Worm (Caenorhabditis elegans) whole organism, young adult: Measurements from ENCODE around the gene C35A5.3.

Experiments used
- B0035.1 ChIP-seq: sonication (generic microtip); optimal IDR thresholded peaks from 2 replicates; lab custom pipeline; 2016; ENCODE audit warnings: missing genetic modification characterization, mild to moderate bottlenecking, missing compliant biosample characterization, missing genotype, missing genetic modification reagents
- D2030.7 ChIP-seq: fragments of 200-800 bp; sonication (Bioruptor generic); IDR thresholded peaks from 2 replicates; pipeline ENCODE4 v1.3.6; 2022; ENCODE audit warnings: missing genetic modification reagents, missing genetic modification characterization, missing compliant biosample characterization
- F10E7.11 ChIP-seq: sonication (generic microtip); optimal IDR thresholded peaks from 2 replicates; lab custom pipeline; 2017; ENCODE audit warnings: mild to moderate bottlenecking, missing genetic modification characterization, moderate library complexity, missing compliant biosample characterization
- T26A5.8 ChIP-seq: sonication (generic microtip); optimal IDR thresholded peaks from 2 replicates; lab custom pipeline; 2016; ENCODE audit warnings: missing genetic modification characterization, missing compliant biosample characterization
- Y53F4B.3 ChIP-seq: fragments of 200-800 bp; sonication (Bioruptor generic); IDR thresholded peaks from 2 replicates; pipeline ENCODE4 v1.3.6; 2022; ENCODE audit warnings: missing genetic modification reagents, missing genetic modification characterization, missing compliant biosample characterization
- Y67H2A.10 ChIP-seq: fragments of 200-800 bp; sonication (Bioruptor generic); conservative IDR thresholded peaks from 2 replicates; pipeline ENCODE4 v1.3.6; 2022; ENCODE audit warnings: missing genetic modification reagents, missing genetic modification characterization, missing compliant biosample characterization
- akir-1 ChIP-seq: fragments of 200-800 bp; sonication (Bioruptor generic); optimal IDR thresholded peaks from 2 replicates; lab custom pipeline; 2018; ENCODE audit warnings: mild to moderate bottlenecking, missing genetic modification characterization, moderate library complexity, missing compliant biosample characterization
- ama-1 ChIP-seq, 3 experiments: fragments of 150-350 bp in 1 of 3; sonication (generic microtip) in 2 of 3; optimal IDR thresholded peaks; 2 replicates each; lab custom pipeline; 2014 to 2018; ENCODE audit warnings: missing biosample characterization in 2 of 3, missing genetic modification characterization in 2 of 3, missing genetic modification reagents in 2 of 3
- aptf-2 ChIP-seq: fragments of 200-800 bp; sonication (Bioruptor generic); conservative IDR thresholded peaks from 2 replicates; pipeline ENCODE4 v1.3.6; 2022; ENCODE audit warnings: missing genetic modification reagents, missing genetic modification characterization, missing compliant biosample characterization
- atf-7 ChIP-seq: sonication (generic microtip); optimal IDR thresholded peaks from 2 replicates; lab custom pipeline; 2017; ENCODE audit warnings: mild to moderate bottlenecking, missing genetic modification characterization, missing compliant biosample characterization
- athp-1 ChIP-seq: sonication (generic microtip); optimal IDR thresholded peaks from 2 replicates; lab custom pipeline; 2017; ENCODE audit warnings: mild to moderate bottlenecking, missing genetic modification characterization, missing compliant biosample characterization
- attf-3 ChIP-seq: fragments of 200-800 bp; sonication (Bioruptor generic); conservative IDR thresholded peaks from 2 replicates; pipeline ENCODE4 v1.3.6; 2022; ENCODE audit warnings: missing genetic modification reagents, missing genetic modification characterization, missing compliant biosample characterization
- ceh-100 ChIP-seq: fragments of 200-800 bp; sonication (Bioruptor generic); IDR thresholded peaks from 2 replicates; pipeline ENCODE4 v1.3.6; 2022; ENCODE audit warnings: missing genetic modification reagents, missing genetic modification characterization, missing compliant biosample characterization
- ceh-91 ChIP-seq: fragments of 200-800 bp; sonication (Bioruptor generic); IDR thresholded peaks from 2 replicates; pipeline ENCODE4 v1.3.6; 2022; ENCODE audit warnings: missing genetic modification reagents, missing genetic modification characterization, missing compliant biosample characterization
- chd-7 ChIP-seq: sonication (generic microtip); optimal IDR thresholded peaks from 2 replicates; lab custom pipeline; 2016; ENCODE audit warnings: mild to moderate bottlenecking, missing genetic modification characterization, moderate library complexity, missing compliant biosample characterization
- die-1 ChIP-seq: sonication (generic microtip); optimal IDR thresholded peaks from 2 replicates; lab custom pipeline; 2016; ENCODE audit warnings: missing genotype, mild to moderate bottlenecking, missing genetic modification characterization, missing compliant biosample characterization
- dpff-1 ChIP-seq: sonication (generic microtip); optimal IDR thresholded peaks from 2 replicates; lab custom pipeline; 2017; ENCODE audit warnings: mild to moderate bottlenecking, missing genetic modification characterization, missing compliant biosample characterization
- efl-1 ChIP-seq: fragments of 150-350 bp; optimal IDR thresholded peaks from 2 replicates; lab custom pipeline; 2014; ENCODE audit warnings: missing biosample characterization, missing genetic modification reagents, missing genetic modification characterization
- egl-18 ChIP-seq: fragments of 200-800 bp; sonication (Bioruptor generic); IDR thresholded peaks from 2 replicates; pipeline ENCODE4 v1.3.6; 2022; ENCODE audit warnings: missing genetic modification reagents, missing genetic modification characterization, missing compliant biosample characterization
- egrh-3 ChIP-seq: fragments of 200-800 bp; sonication (Bioruptor generic); IDR thresholded peaks from 2 replicates; pipeline ENCODE4 v1.3.6; 2022; ENCODE audit warnings: missing genetic modification reagents, missing genetic modification characterization, missing compliant biosample characterization
- ets-4 ChIP-seq: fragments of 200-800 bp; sonication (Bioruptor generic); optimal IDR thresholded peaks from 2 replicates; lab custom pipeline; 2018; ENCODE audit warnings: mild to moderate bottlenecking, missing genetic modification characterization, missing compliant biosample characterization
- hmg-20 ChIP-seq: fragments of 200-800 bp; sonication (Bioruptor generic); IDR thresholded peaks from 2 replicates; pipeline ENCODE4 v1.3.6; 2022; ENCODE audit warnings: missing genetic modification reagents, missing genetic modification characterization, missing compliant biosample characterization
- lag-1 ChIP-seq: fragments of 200-800 bp; sonication (Bioruptor generic); IDR thresholded peaks from 2 replicates; pipeline ENCODE4 v1.3.6; 2022; ENCODE audit warnings: missing genetic modification reagents, missing genetic modification characterization, missing compliant biosample characterization
- let-526 ChIP-seq: fragments of 200-800 bp; sonication (Bioruptor generic); IDR thresholded peaks from 2 replicates; pipeline ENCODE4 v1.3.6; 2022; ENCODE audit warnings: missing genetic modification reagents, missing genetic modification characterization, missing compliant biosample characterization
- lin-54 ChIP-seq: fragments of 200-800 bp; sonication (Bioruptor generic); optimal IDR thresholded peaks from 2 replicates; lab custom pipeline; 2018; ENCODE audit warnings: mild to moderate bottlenecking, missing genetic modification characterization, missing compliant biosample characterization
- lir-1 ChIP-seq: fragments of 200-800 bp; sonication (Bioruptor generic); conservative IDR thresholded peaks from 2 replicates; pipeline ENCODE4 v1.3.6; 2022; ENCODE audit warnings: missing genetic modification reagents, missing genetic modification characterization, missing compliant biosample characterization
- lsy-27 ChIP-seq: sonication (generic microtip); optimal IDR thresholded peaks from 2 replicates; lab custom pipeline; 2017; ENCODE audit warnings: missing genetic modification characterization, mild to moderate bottlenecking, missing compliant biosample characterization, antibody characterized with exemption, missing genotype, borderline replicate concordance; ENCODE audit not compliant: insufficient read depth
- madf-6 ChIP-seq: fragments of 200-800 bp; sonication (Bioruptor generic); IDR thresholded peaks from 2 replicates; pipeline ENCODE4 v1.3.6; 2022; ENCODE audit warnings: missing genetic modification reagents, missing genetic modification characterization, missing compliant biosample characterization
- madf-8 ChIP-seq: fragments of 200-800 bp; sonication (Bioruptor generic); conservative IDR thresholded peaks from 2 replicates; pipeline ENCODE4 v1.3.6; 2022; ENCODE audit warnings: missing genetic modification reagents, missing genetic modification characterization, missing compliant biosample characterization
- nhr-27 ChIP-seq: fragments of 200-800 bp; sonication (Bioruptor generic); optimal IDR thresholded peaks from 2 replicates; lab custom pipeline; 2018; ENCODE audit warnings: mild to moderate bottlenecking, missing genetic modification characterization, moderate library complexity, missing compliant biosample characterization
- nhr-80 ChIP-seq: sonication (generic microtip); optimal IDR thresholded peaks from 2 replicates; lab custom pipeline; 2016; ENCODE audit warnings: missing genetic modification characterization, missing compliant biosample characterization
- rcor-1 ChIP-seq: fragments of 200-800 bp; sonication (Bioruptor generic); IDR thresholded peaks from 2 replicates; pipeline ENCODE4 v1.3.6; 2022; ENCODE audit warnings: missing genetic modification reagents, missing genetic modification characterization, missing compliant biosample characterization
- somi-1 ChIP-seq: fragments of 200-800 bp; sonication (Bioruptor generic); optimal IDR thresholded peaks from 2 replicates; lab custom pipeline; 2018; ENCODE audit warnings: mild to moderate bottlenecking, missing genetic modification characterization, missing compliant biosample characterization
- tlf-1 ChIP-seq: fragments of 200-800 bp; sonication (Bioruptor generic); optimal IDR thresholded peaks from 2 replicates; lab custom pipeline; 2018; ENCODE audit warnings: mild to moderate bottlenecking, missing genetic modification characterization, missing compliant biosample characterization
- ztf-18 ChIP-seq: sonication (generic microtip); optimal IDR thresholded peaks from 2 replicates; lab custom pipeline; 2016; ENCODE audit warnings: missing genotype, mild to moderate bottlenecking, missing genetic modification characterization, missing compliant biosample characterization
- ztf-25 ChIP-seq: fragments of 200-800 bp; sonication (Bioruptor generic); IDR thresholded peaks from 2 replicates; pipeline ENCODE4 v1.3.6; 2022; ENCODE audit warnings: missing genetic modification reagents, missing genetic modification characterization, missing compliant biosample characterization

The C35A5.3 gene

ce11 chrV:10503011-10503410 is 1.8 kb upstream of the C35A5.3 start, which contains the start of gene C35A5.11:
TSS of gene C35A5.11 (minus strand) at chrV:10503111.
- TF ChIP-seq athp-1 (tag; lab: Kevin White, UChicago), result no peak
- no peak for TF ChIP-seq let-526
- TF ChIP-seq tlf-1 (GFP tag; lab: Kevin White, UChicago), result no peak
- no peak for TF ChIP-seq dpff-1 (tag; lab: Kevin White, UChicago)

ce11 chrV:10496733-10497132 is 4.5 kb downstream of the C35A5.3 start, which contains the start of gene C35A5.4:
TSS of gene C35A5.4 (plus strand) at chrV:10497033.
- no peak for TF ChIP-seq egl-18 (GFP tag; lab: Robert Waterston, UW)

- no peak for TF ChIP-seq Y67H2A.10 (GFP tag; lab: Robert Waterston, UW)
- peak; percentile 47 for TF ChIP-seq nhr-80 (tag; lab: Kevin White, UChicago)
- no peak for TF ChIP-seq nhr-27 (tag; lab: Kevin White, UChicago)
Measured at ce11 chrV:10493150-10493549, 8.0 kb downstream of the C35A5.3 start, which contains the start of gene ugt-33. TSS of gene ugt-33 (plus strand) at chrV:10493409.

DNA sequence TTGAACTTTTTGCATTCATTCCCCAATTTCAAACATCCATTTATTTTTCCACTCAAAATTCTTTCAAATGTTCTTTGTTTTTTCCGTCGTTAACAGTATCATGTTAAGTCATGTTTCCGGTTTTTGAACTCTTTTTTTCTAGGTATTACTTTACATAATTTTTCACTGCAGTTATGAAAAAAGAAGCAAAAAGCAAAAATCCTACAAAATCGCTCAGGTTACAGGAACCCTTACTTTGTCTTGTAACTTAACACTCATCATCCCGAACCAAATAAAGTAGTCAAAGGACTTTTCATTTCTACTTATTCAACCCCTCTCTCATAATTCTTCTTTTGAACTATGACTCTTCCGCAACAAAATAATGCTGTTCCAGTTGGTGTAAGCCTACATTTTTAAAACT is 9.8 kb downstream of the C35A5.3 start, which contains the start of gene aqp-5:
TSS of gene aqp-5 (plus strand) at position 301 of the 400 bp plus-strand sequence.
- no peak for TF ChIP-seq lsy-27 (tag; lab: Kevin White, UChicago)
- TF ChIP-seq ztf-18 (tag; lab: Kevin White, UChicago), result no peak
- no peak for TF ChIP-seq madf-6 (GFP tag; lab: Robert Waterston, UW)
- TF ChIP-seq ceh-100 (GFP tag; lab: Robert Waterston, UW), result no peak
- TF ChIP-seq F10E7.11, result no peak
- no peak for TF ChIP-seq T26A5.8
- no peak for TF ChIP-seq D2030.7 (GFP tag; lab: Robert Waterston, UW)
- no peak for TF ChIP-seq efl-1 (GFP tag; lab: Kevin White, UChicago)
- TF ChIP-seq madf-8 (GFP tag; lab: Robert Waterston, UW), result no peak
- TF ChIP-seq nhr-27 (tag; lab: Kevin White, UChicago), result no peak
- no peak for TF ChIP-seq aptf-2 (GFP tag; lab: Robert Waterston, UW)
- TF ChIP-seq egrh-3 (GFP tag; lab: Robert Waterston, UW), result no peak
- no peak for TF ChIP-seq atf-7 (tag; lab: Kevin White, UChicago)
- TF ChIP-seq, all 124 proteins: peak for 0

DNA sequence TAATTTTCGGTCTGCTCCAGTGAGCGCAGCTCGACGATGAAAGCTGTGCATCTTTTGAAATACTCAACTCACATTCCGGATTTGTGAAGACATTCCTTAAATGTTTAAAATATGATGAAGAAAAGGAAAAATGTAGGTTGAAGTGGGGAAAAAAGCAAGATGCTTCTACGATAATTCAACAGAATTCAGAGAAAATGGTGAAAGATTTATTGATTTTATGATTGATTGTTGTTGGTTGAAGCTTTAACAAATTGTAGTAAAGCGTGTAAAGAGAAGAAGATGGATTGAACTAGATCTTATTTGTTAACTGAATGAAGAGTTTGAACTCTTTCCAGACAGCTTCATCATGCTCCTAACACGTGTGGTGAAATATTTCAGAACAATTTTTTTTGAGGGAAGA is 11.2 kb downstream of the C35A5.3 start, which contains the start of gene ncx-5:
TSS of gene ncx-5 (minus strand) at position 101 of the 400 bp plus-strand sequence.
- TF ChIP-seq die-1 (tag; lab: Kevin White, UChicago) (no peak), atf-7 (tag; lab: Kevin White, UChicago) (no peak), nhr-27 (tag; lab: Kevin White, UChicago) (no peak), lir-1 (GFP tag; lab: Robert Waterston, UW) (no peak), Y53F4B.3 (GFP tag; lab: Robert Waterston, UW) (no peak), ceh-91 (GFP tag; lab: Robert Waterston, UW) (no peak), rcor-1 (no peak), somi-1 (GFP tag; lab: Kevin White, UChicago) (no peak), hmg-20 (GFP tag; lab: Robert Waterston, UW) (no peak), lin-54 (GFP tag; lab: Kevin White, UChicago) (no peak), chd-7 (tag; lab: Kevin White, UChicago) (no peak), B0035.1 (tag; lab: Kevin White, UChicago) (no peak), let-526 (no peak), lag-1 (GFP tag; lab: Robert Waterston, UW) (no peak), attf-3 (GFP tag; lab: Robert Waterston, UW) (no peak), ama-1 (optimal IDR thresholded peaks at IDR 0.05; lab: Kevin White, UChicago) (no peak), ama-1 (GFP tag; optimal IDR thresholded peaks at IDR 0.05; lab: Kevin White, UChicago) (no peak), ets-4 (no peak), akir-1 (no peak), ztf-25 (no peak)
- TF ChIP-seq, all 124 proteins: peak for 0
